Worm (Caenorhabditis elegans): ENCODE results near the gene fbxb-96.
"Not testable (repeated sequence)": the region's sequence is repeated elsewhere in the genome, so short reads cannot be mapped to it uniquely, and the experiment has no call there.

The fbxb-96 gene

DNA sequence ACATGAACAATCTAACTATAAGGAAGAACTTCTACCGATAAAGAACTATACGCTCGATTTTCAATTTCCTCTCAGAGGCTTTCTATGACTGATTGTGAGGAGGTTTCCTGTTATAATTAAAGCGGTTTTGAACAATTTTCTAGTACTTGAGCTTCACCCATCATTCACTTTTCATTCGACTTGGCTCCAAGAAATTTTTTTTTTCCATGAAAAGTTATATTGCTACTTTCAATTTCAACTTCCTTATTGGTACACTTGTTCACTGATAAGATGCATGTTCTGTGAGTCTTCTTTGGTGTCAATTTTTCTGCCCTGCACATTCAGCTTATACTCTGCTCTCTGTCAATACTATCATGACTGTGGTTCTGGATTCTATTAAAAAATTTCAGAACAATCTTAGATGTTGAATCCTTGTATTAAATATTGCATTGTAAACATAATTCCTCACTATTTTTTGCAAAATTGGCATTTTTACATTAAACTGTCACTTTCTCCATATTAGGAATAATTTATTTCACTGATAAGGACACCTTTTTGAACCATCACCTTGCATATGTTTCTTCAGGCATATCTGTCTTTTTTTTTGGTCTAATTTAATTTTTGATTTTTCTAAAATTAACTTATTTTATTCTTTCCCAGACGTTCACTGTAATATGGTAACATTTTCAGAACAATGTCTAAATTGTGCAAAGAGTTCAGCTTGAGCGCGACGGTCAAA, 20.8 kb upstream of the fbxb-96 start, which contains the start of gene math-10:
Gene math-10 (plus strand): TSS at position 668 of the 718 bp plus-strand sequence.
- TF ChIP-seq daf-12 (tag; optimal IDR thresholded peaks at IDR 0.05) (no peak), ama-1 (optimal IDR thresholded peaks at IDR 0.05) (no peak), pqm-1 (tag; optimal IDR thresholded peaks at IDR 0.05) (no peak), lsy-12 (tag; optimal IDR thresholded peaks at IDR 0.05) (no peak), nhr-11 (tag; optimal IDR thresholded peaks at IDR 0.05) (no peak), ceh-82 (tag; optimal IDR thresholded peaks at IDR 0.05) (no peak), elt-2 (tag; optimal IDR thresholded peaks at IDR 0.05) (peak; percentile 71), pha-4 (tag; optimal IDR thresholded peaks at IDR 0.05) (no peak)

- peak; percentile 29 for TF ChIP-seq elt-2 (tag; optimal IDR thresholded peaks at IDR 0.05)
- TF ChIP-seq egl-5 (tag; optimal IDR thresholded peaks at IDR 0.05), result no peak
These were observed 18.9 kb upstream of the fbxb-96 start, which contains the start of gene math-14 for ce11 chrII:1869120-1869519. TSS of gene math-14 (plus strand) at chrII:1869420.

- TF ChIP-seq skn-1 (tag; optimal IDR thresholded peaks at IDR 0.05), result no peak
- peak; percentile 67 for TF ChIP-seq elt-2 (tag; optimal IDR thresholded peaks at IDR 0.05)
- peak; percentile 11 for TF ChIP-seq pqm-1 (tag; optimal IDR thresholded peaks at IDR 0.05)
These were observed 15.7 kb upstream of the fbxb-96 start, which contains the start of gene math-15 for ce11 chrII:1865683-1866431. TSS of gene math-15 (plus strand) at chrII:1866381.

DNA sequence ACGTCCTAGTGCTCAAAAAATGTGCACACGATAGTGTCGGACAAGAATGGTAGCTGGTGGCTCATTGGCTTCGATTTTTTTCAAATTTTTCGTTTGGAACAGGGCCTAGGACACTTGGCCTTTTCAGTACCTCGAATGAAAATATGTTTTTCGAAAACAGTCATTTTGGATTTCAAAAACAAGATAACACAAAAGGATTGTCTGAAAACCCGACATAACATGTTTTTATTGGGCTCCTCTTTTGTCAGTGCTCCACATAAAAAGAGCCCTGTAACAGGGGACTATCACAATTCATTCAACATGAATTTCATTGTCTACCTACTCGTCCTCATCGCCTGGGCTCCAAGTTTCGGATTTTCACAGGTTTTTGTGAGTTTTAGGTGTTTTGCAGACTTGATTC, 14.1 kb upstream of the fbxb-96 start, which contains the start of gene C16C4.17:
Gene C16C4.17 (plus strand): TSS at position 301 of the 400 bp plus-strand sequence.
- no peak for TF ChIP-seq mml-1 (tag; optimal IDR thresholded peaks at IDR 0.05)
- TF ChIP-seq nhr-28 (tag; optimal IDR thresholded peaks at IDR 0.05), result no peak
- no peak for TF ChIP-seq ZK546.5 (tag; optimal IDR thresholded peaks at IDR 0.05)
- no peak for TF ChIP-seq nhr-67 (tag; optimal IDR thresholded peaks at IDR 0.05)
- no peak for TF ChIP-seq sea-2 (GFP tag; optimal IDR thresholded peaks at IDR 0.05)
- TF ChIP-seq aly-2 (tag; optimal IDR thresholded peaks at IDR 0.05), result no peak
- no peak for TF ChIP-seq elt-3 (tag; optimal IDR thresholded peaks at IDR 0.05)
- no peak for TF ChIP-seq jun-1 (tag; optimal IDR thresholded peaks at IDR 0.05)
- TF ChIP-seq pqm-1 (tag; optimal IDR thresholded peaks at IDR 0.05), result no peak
- TF ChIP-seq tbx-2 (tag; optimal IDR thresholded peaks at IDR 0.05), result no peak

DNA sequence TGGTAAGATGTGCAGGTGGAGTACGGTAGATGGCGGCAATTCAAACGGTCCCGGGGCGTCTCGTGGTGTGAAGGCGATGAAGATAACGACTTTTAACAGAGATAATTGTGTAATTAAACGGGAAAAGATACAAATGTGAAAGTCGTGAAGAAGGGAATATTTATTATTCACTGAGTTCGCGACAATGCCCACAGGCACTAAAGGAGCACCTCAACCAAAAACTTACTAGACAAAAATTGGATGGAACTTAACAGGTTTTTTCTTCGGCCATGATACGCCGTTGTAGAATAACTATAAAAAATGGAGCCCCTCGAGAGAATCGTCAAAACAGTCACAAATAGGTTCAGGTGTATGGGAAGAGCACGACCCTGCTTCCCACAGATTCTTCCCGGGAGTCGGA, 12.1 kb upstream of the fbxb-96 start, which contains the start of gene fbxb-98:
Gene fbxb-98 (plus strand): TSS at position 301 of the 400 bp plus-strand sequence.
- not testable (repeated sequence) for TF ChIP-seq nhr-28 (tag; optimal IDR thresholded peaks at IDR 0.05); fkh-10 (GFP tag; optimal IDR thresholded peaks at IDR 0.05); nfya-1 (tag; optimal IDR thresholded peaks at IDR 0.05; ENCODE audit: insufficient read depth)

DNA sequence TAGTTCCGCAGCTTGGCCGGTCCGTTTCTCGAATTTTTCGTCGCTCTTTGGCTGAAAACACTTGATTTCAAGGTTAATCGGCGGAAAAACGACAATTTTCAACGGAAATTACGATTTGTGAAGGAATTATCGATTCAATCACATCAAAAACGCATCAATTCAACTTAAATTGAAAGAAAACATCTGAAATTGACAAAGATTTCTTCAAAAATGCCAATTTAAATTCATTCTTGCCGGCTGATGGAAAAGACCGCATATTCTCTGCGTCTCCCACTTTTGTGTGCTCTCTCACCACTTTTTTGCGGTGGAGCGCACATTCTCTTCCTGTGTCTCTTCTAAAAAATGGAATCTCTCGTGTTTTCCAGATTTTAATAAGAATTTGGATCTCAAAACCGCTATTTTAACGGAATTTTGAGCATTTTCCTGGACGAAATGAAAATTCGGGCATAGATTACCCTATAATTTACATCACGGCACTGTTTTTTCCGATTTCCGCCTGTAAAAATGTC, 11.1 kb upstream of the fbxb-96 start, which contains the start of gene C16C4.18:
Gene C16C4.18 (minus strand): TSS at position 51 of the 509 bp plus-strand sequence.
- not testable (repeated sequence) for TF ChIP-seq hmg-11, nhr-67, nhr-28 (tag; optimal IDR thresholded peaks at IDR 0.05)

ce11 chrII:1854094-1854493, 3.9 kb upstream of the fbxb-96 start, which contains the start of gene fbxb-95:
TSS of gene fbxb-95 (plus strand) at chrII:1854394.
- not testable (repeated sequence) for TF ChIP-seq fkh-2, nhr-67, ztf-4 (tag; optimal IDR thresholded peaks at IDR 0.05)
